Fruit fly (Drosophila melanogaster): ENCODE data around the gene RhoL.

The RhoL gene

DNA sequence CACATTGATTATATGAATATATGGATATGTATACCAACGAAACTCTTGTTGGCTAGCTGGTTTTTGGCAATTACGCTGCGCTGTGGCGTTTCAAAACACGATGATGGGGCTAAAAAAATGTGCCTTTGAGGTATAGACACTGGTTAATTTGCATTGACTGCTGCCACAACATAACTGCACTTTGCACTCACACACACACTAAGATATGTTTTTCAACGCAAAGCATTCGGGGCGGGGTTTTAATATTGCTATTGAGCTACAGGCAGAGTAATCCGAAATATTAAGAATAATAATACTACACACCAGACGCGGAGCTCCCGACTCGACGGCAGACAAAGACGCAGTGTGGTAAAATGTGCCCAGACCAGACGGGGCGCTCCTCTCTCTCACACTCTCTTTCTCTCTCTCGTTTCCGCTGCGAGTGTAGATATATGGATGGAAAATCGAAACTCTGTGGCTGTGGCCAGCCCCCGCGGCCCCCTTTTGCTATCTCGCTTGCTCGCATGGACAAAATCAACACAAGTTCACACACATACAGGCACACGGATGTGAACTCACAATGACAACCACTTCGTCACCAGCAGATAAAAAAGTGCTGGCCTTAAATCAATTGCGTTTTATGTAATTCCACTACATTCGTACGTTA, 48.8 kb upstream of the RhoL start (continued):
- TF ChIP-seq Rel (GFP tag; optimal IDR thresholded peaks at IDR 0.05) (no peak), Rel (tag; optimal IDR thresholded peaks at IDR 0.05) (peak; percentile 73), pan (optimal IDR thresholded peaks at IDR 0.05) (no peak), foxo (GFP tag; optimal IDR thresholded peaks at IDR 0.05) (peak in 1 of 2 experiments; percentile 58), dsf (GFP tag; optimal IDR thresholded peaks at IDR 0.05; ENCODE audit: borderline replicate concordance) (no peak), HLH106 (tag; optimal IDR thresholded peaks at IDR 0.05) (peak; percentile 39), sage (GFP tag; optimal IDR thresholded peaks at IDR 0.05) (no peak)

DNA sequence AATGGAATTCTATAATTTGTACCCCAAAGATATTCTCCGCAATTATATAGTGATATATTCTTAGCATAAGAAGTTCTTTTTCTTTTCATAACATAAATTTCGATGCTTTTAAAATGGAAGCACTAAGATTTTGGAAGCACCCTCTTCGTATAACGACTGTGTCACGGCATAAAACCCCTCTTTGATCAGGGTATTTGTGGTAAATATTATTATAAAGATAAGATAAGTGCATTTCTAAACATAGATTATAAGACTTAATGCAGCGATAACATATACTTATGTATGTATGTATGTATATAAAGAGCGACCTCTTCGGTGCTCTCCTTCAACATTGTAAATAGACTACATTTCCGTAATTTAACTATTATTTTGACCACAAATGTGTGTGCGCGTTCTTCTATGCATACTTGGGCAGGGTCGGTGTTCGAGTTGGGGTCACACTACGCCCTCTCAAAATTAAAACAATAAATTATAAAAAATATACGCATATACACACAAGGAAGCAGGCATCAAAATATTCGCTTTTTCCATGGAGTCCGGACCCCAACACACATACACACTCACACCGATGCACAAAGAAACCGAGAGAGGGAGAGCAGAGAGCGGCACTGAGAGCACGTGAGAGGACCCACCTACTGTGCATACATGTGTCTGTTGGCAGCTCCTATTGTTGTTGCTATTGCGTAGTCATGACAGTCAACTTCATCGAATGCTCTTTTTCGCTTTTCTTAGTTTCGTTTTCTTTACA, 48.1 kb upstream of the RhoL start:
- peak; percentile 16 for TF ChIP-seq CG32264 (GFP tag; optimal IDR thresholded peaks at IDR 0.05)
- no peak for TF ChIP-seq GATAd (GFP tag; optimal IDR thresholded peaks at IDR 0.05)
- TF ChIP-seq Hr83 (GFP tag; optimal IDR thresholded peaks at IDR 0.05; ENCODE audit: poor library complexity, severe bottlenecking), result peak; percentile 91
- TF ChIP-seq rgr (GFP tag; optimal IDR thresholded peaks at IDR 0.05), result peak; percentile 10
- peak; percentile 24 for TF ChIP-seq brk (GFP tag; optimal IDR thresholded peaks at IDR 0.05)
- TF ChIP-seq dmrt93B (GFP tag; optimal IDR thresholded peaks at IDR 0.05), result no peak
- no peak for TF ChIP-seq Dfd (GFP tag; optimal IDR thresholded peaks at IDR 0.05)
- peak; percentile 99 for TF ChIP-seq dl (GFP tag; optimal IDR thresholded peaks at IDR 0.05; ENCODE audit: insufficient read depth in 1 of 2, partially characterized antibody in 2 of 2)
- TF ChIP-seq Rel (GFP tag; optimal IDR thresholded peaks at IDR 0.05), result peak; percentile 64
- no peak for TF ChIP-seq Rel (tag; optimal IDR thresholded peaks at IDR 0.05)
- TF ChIP-seq CG9705 (GFP tag; optimal IDR thresholded peaks at IDR 0.05), result no peak
- no peak for TF ChIP-seq woc (GFP tag; optimal IDR thresholded peaks at IDR 0.05)
- peak; percentile 31 for TF ChIP-seq Jra (GFP tag; optimal IDR thresholded peaks at IDR 0.05)
- TF ChIP-seq dsf (GFP tag; optimal IDR thresholded peaks at IDR 0.05; ENCODE audit: borderline replicate concordance), result no peak
- TF ChIP-seq psq (GFP tag; optimal IDR thresholded peaks at IDR 0.05), result no peak
- TF ChIP-seq Mio (GFP tag; optimal IDR thresholded peaks at IDR 0.05), result no peak
- no peak for TF ChIP-seq foxo (GFP tag; optimal IDR thresholded peaks at IDR 0.05)
- TF ChIP-seq sv (GFP tag; optimal IDR thresholded peaks at IDR 0.05), result no peak
- peak; percentile 100 for TF ChIP-seq Dif (GFP tag; optimal IDR thresholded peaks at IDR 0.05; ENCODE audit: partially characterized antibody)
- TF ChIP-seq Myc (optimal IDR thresholded peaks at IDR 0.05), result no peak
- no peak for TF ChIP-seq Abd-B (GFP tag; optimal IDR thresholded peaks at IDR 0.05)
- TF ChIP-seq h (GFP tag; optimal IDR thresholded peaks at IDR 0.05), result peak; percentile 30
- TF ChIP-seq Hr78 (GFP tag; optimal IDR thresholded peaks at IDR 0.05), result no peak
- peak; percentile 98 for TF ChIP-seq Vsx2 (GFP tag; optimal IDR thresholded peaks at IDR 0.05; ENCODE audit: partially characterized antibody)
- no peak for TF ChIP-seq lola (GFP tag; optimal IDR thresholded peaks at IDR 0.05)
- no peak for TF ChIP-seq CrebA (GFP tag; optimal IDR thresholded peaks at IDR 0.05; ENCODE audit: borderline replicate concordance)
- TF ChIP-seq tai (GFP tag; optimal IDR thresholded peaks at IDR 0.05), result no peak
- peak; percentile 26 for TF ChIP-seq br (GFP tag; optimal IDR thresholded peaks at IDR 0.05)
- no peak for TF ChIP-seq pan (optimal IDR thresholded peaks at IDR 0.05)
- TF ChIP-seq sage (GFP tag; optimal IDR thresholded peaks at IDR 0.05), result peak; percentile 66
- TF ChIP-seq OdsH (GFP tag; optimal IDR thresholded peaks at IDR 0.05), result peak; percentile 23
- peak; percentile 70 for TF ChIP-seq Hnf4 (GFP tag; optimal IDR thresholded peaks at IDR 0.05)
- no peak for TF ChIP-seq usp (GFP tag; optimal IDR thresholded peaks at IDR 0.05)
- no peak for TF ChIP-seq jim (GFP tag; optimal IDR thresholded peaks at IDR 0.05)
- no peak for TF ChIP-seq Sp1 (GFP tag; optimal IDR thresholded peaks at IDR 0.05)
- no peak for TF ChIP-seq HLH106 (tag; optimal IDR thresholded peaks at IDR 0.05)
- no peak for TF ChIP-seq fru (GFP tag; optimal IDR thresholded peaks at IDR 0.05)
- peak; percentile 56 for TF ChIP-seq N (GFP tag; optimal IDR thresholded peaks at IDR 0.05)
- no peak for TF ChIP-seq ey (GFP tag; optimal IDR thresholded peaks at IDR 0.05)
